Fruit fly (Drosophila melanogaster): ENCODE measurements around the gene Ppcs.

Gene Ppcs

DNA sequence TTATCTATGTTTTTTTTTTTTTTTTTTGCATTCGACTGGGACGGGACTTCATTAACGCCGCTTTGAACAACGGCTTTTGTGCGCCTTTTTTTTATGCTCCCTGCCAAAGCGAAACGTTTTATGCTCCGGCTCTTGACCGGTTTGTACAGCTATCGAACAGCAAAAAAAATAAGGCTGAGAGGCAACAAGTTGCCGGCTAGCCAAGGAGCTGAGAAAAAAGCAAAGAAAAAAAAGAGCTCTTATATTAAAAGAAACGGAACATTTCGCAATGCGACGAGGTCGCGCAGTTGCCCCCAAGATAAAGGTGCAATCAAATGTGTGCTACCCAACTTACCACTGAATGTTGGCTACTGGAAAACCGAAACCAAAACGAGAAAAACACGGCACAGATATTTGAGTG, 41.3 kb downstream of the Ppcs start:
- no peak for TF ChIP-seq noc (tag; optimal IDR thresholded peaks at IDR 0.05)

- TF ChIP-seq noc (tag; optimal IDR thresholded peaks at IDR 0.05) = no peak
These were observed 41.9 kb downstream of the Ppcs start for dm6 chr3R:19105821-19106220.

- TF ChIP-seq noc (tag; optimal IDR thresholded peaks at IDR 0.05) = no peak
These were observed 43.6 kb downstream of the Ppcs start for dm6 chr3R:19104123-19104522.

DNA sequence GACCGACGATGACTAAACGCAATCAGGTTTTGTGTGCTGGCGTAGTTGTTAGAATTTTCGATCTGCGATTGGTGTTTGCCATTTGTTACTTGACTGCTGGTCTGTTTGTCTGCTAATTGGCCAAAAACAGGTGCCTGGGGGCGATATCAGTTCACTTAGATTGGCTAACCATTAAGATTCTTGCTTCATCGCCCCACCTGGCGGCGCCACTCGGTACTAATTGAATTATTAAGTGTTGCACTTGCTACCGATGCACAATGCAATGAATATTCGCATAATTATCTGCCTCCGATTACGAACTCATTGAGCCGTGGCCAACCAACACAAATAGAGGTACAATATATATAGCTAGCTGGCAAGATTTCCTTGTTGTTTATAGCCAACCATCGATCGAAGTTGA, 44.5 kb downstream of the Ppcs start:
- no peak for TF ChIP-seq noc (tag; optimal IDR thresholded peaks at IDR 0.05)

- TF ChIP-seq noc (tag; optimal IDR thresholded peaks at IDR 0.05) = no peak
These were observed 46.4 kb downstream of the Ppcs start for dm6 chr3R:19101267-19101840.

dm6 chr3R:19100098-19100497, 47.6 kb downstream of the Ppcs start:
- no peak for TF ChIP-seq noc (tag; optimal IDR thresholded peaks at IDR 0.05)

dm6 chr3R:19098272-19098671, 49.4 kb downstream of the Ppcs start:
- TF ChIP-seq noc (tag; optimal IDR thresholded peaks at IDR 0.05) = no peak

DNA sequence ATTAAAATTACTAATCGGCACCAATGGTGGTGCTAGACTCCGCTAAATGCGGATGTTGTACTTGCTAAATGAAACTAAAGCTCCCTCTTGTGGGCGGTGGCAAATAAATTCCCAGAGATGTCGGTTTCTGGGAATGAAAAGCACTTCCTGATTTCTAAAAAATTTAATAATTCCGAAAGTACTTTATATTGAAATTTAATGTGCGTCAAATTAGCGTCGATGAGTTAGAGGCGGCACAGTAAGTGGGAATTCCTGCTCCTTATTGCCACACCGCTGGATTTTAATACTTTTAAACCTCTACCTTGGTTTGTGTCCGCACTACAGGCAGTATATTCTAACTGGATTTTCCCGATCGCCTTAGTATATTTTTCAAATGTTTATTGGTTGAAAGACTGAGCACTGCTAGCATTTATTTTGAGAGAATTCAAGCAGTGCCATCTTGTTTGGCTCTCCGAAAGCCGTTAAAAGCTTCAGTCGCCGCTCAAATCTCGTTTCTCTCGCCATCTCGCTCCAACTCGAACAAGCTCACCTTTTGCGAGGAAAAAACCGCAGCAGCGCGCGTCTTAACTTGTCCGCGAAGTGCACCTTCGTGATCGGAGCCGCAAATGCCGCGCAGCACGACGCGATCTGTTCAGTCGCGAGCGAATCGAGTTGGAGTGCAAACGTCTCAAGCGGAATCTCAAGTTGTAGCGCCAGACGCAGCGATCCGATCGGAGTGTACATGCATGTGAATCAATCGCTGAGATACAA, 51.2 kb downstream of the Ppcs start, which contains the start of gene CG6040:
TSS of gene CG6040 (plus strand) at position 663 of the 750 bp plus-strand sequence.
- TF ChIP-seq noc (tag; optimal IDR thresholded peaks at IDR 0.05) = no peak

DNA sequence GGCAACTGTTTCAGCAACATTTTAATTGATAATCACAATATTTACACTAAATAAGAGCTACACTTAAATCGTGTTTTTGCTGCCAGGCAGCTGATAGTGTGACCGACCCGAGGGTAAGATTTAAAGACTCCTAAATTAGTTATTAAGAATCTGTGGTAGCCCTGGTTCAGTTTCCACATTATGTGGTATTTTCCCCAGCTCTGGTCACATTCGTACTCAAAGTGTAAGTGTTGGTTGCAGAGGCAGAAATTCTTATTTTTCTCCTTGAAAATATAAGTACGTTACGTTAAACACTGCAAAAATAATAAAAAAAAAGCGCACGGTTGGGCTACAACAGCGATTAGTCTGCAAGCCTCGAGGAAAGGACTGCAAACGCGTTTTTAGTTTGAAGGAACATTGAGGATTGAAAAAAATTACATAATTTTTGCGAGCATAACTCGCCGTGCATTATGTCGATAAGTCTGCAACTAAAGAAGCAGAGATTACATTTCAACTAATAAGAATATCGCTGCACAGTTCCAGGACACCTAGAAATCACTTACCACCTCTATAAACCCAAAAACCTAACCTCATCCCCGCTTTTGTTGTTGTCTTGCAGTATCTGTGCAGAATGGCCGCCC, 52.8 kb downstream of the Ppcs start, which contains the start of the genes mRpL55 and ATPsynD:
TSS of gene mRpL55 (minus strand) at position 107 of the 620 bp plus-strand sequence.
TSS of gene ATPsynD (plus strand) at position 202 of the 620 bp plus-strand sequence.
- TF ChIP-seq noc (tag; optimal IDR thresholded peaks at IDR 0.05) = no peak

dm6 chr3R:19094039-19094438, 53.7 kb downstream of the Ppcs start, which contains the start of gene cdi:
cdi (minus strand) TSS chr3R:19094270.
- peak; percentile 14 for TF ChIP-seq noc (tag; optimal IDR thresholded peaks at IDR 0.05)

dm6 chr3R:19093127-19093812, 54.4 kb downstream of the Ppcs start:
- TF ChIP-seq noc (tag; optimal IDR thresholded peaks at IDR 0.05) = no peak

DNA sequence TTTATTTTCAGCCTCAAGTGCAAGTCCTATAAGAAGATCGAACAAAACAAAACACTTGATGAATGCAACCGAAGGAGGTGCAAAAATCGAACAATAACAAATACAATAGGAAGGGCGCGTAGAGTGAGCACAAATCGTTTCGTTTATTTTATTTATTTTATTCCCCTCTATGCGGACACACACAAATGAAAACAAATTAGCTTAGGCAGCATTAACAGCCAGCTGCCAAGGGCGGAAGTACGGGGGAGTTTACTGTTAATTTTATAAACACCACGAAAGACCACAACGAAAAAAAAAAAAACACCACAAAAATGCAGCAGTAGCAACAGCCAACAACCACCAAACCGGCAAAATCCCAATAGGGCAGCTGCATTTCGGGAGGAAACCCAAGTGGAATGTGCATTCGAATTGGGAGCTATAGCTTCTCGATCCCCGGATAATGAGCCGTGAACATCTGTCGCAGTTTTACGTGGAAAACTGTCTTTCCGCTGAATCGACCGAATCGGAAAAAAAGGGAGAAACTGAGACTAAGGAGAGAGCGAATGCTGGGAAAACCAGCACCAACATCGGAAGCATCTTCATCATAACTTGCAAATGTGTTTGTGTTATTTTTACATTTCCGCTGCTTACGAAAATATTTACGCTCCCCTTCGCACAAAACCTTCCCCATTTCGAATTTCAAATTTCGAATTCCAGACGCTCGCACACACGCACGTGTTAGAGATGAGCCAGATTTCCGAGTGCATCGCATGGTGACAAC, 55.2 kb downstream of the Ppcs start:
- no peak for TF ChIP-seq noc (tag; optimal IDR thresholded peaks at IDR 0.05)

DNA sequence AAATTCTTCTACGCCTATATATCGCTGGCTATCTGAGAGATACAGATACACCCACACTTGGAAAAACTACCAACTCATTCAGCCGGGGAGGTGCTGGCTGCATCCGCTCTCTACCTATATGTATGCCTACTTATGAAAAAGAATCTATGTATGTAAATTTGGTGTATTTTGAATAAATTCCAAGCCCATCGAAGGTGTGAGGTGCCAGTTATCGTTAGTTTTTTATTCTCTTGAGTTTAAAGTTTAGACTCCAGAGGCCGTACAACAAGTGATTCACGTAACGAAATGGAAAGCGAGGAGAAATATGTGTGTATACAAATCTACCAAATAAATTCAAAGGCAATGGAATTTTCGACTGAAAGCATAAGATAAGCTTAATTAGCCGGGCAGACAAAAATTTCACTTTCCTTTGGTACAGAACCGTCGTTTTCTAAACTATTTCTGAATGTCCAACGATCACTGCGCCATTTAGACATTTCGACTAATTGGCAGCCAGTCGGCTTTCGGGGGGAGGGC, 55.9 kb downstream of the Ppcs start:
- TF ChIP-seq noc (tag; optimal IDR thresholded peaks at IDR 0.05) = no peak

- no peak for TF ChIP-seq noc (tag; optimal IDR thresholded peaks at IDR 0.05)
These were observed 56.5 kb downstream of the Ppcs start for dm6 chr3R:19090983-19091748.

Data from whole organism, larva.